Fruit fly (Drosophila melanogaster): ENCODE results near the gene CG34273.

Gene CG34273

dm6 chr3R:14470630-14471029, 46.2 kb upstream of the CG34273 start (continued):
- no peak for TF ChIP-seq CG6765 (GFP tag; optimal IDR thresholded peaks at IDR 0.05)
- TF ChIP-seq ssp (GFP tag; IDR thresholded peaks at IDR 0.05): no peak
- TF ChIP-seq ttk (GFP tag; IDR thresholded peaks at IDR 0.05): no peak
- TF ChIP-seq NfI (GFP tag; optimal IDR thresholded peaks at IDR 0.05): no peak
- 0 out of 3 replicates have a peak, but pooled peaks have one; percentile 27 for TF ChIP-seq H15 (GFP tag; IDR thresholded peaks at IDR 0.05)
- TF ChIP-seq CG11695 (GFP tag; IDR thresholded peaks at IDR 0.05): no peak
- TF ChIP-seq stc (GFP tag; IDR thresholded peaks at IDR 0.05): no peak
- TF ChIP-seq nau (GFP tag; optimal IDR thresholded peaks at IDR 0.05): no peak
- TF ChIP-seq Adf1 (GFP tag; IDR thresholded peaks at IDR 0.05): no peak
- TF ChIP-seq unc-4 (GFP tag; IDR thresholded peaks at IDR 0.05; ENCODE audit: partially characterized antibody): no peak
- peak; percentile 53 for TF ChIP-seq PHDP (tag; optimal IDR thresholded peaks at IDR 0.05)
- TF ChIP-seq bbx (GFP tag; IDR thresholded peaks at IDR 0.05; ENCODE audit: partially characterized antibody): no peak
- TF ChIP-seq CG30020 (tag; optimal IDR thresholded peaks at IDR 0.05): no peak
- no peak for TF ChIP-seq CG11696 (GFP tag; IDR thresholded peaks at IDR 0.05)
- no peak for TF ChIP-seq tup (GFP tag; optimal IDR thresholded peaks at IDR 0.05)
- TF ChIP-seq CG12299 (tag; optimal IDR thresholded peaks at IDR 0.05): no peak
- no peak for TF ChIP-seq cwo (GFP tag; optimal IDR thresholded peaks at IDR 0.05)
- no peak for TF ChIP-seq CG4730 (GFP tag; IDR thresholded peaks at IDR 0.05)
- peak; percentile 41 for TF ChIP-seq dmrt99B (tag; optimal IDR thresholded peaks at IDR 0.05)
- no peak for TF ChIP-seq CG11093 (GFP tag; IDR thresholded peaks at IDR 0.05)
- no peak for TF ChIP-seq CG9817 (tag; optimal IDR thresholded peaks at IDR 0.05)
- TF ChIP-seq toy (GFP tag; IDR thresholded peaks at IDR 0.05): no peak
- TF ChIP-seq CG8359 (GFP tag; optimal IDR thresholded peaks at IDR 0.05; ENCODE audit: borderline replicate concordance): no peak
- TF ChIP-seq ash1 (GFP tag; optimal IDR thresholded peaks at IDR 0.05): no peak
- TF ChIP-seq Ets65A (GFP tag): peak; percentile 80
- TF ChIP-seq CG13296 (GFP tag; optimal IDR thresholded peaks at IDR 0.05): no peak
- TF ChIP-seq CG8089 (GFP tag; optimal IDR thresholded peaks at IDR 0.05): no peak
- peak; percentile 1 for TF ChIP-seq slp2 (GFP tag; optimal IDR thresholded peaks at IDR 0.05)
- TF ChIP-seq CG10321 (GFP tag; IDR thresholded peaks at IDR 0.05): no peak
- TF ChIP-seq sqz (GFP tag; optimal IDR thresholded peaks at IDR 0.05): no peak
- no peak for TF ChIP-seq dm (GFP tag; optimal IDR thresholded peaks at IDR 0.05)
- peak in 1 of 2 experiments; percentile 36 for TF ChIP-seq dpn (GFP tag; optimal IDR thresholded peaks at IDR 0.05)
- TF ChIP-seq zfh2 (GFP tag; optimal IDR thresholded peaks at IDR 0.05): no peak
- TF ChIP-seq CG15696 (tag; optimal IDR thresholded peaks at IDR 0.05): peak; percentile 13
- no peak for TF ChIP-seq BEAF-32 (GFP tag; optimal IDR thresholded peaks at IDR 0.05)
- no peak for TF ChIP-seq MBD-R2 (GFP tag; IDR thresholded peaks at IDR 0.05)
- TF ChIP-seq CG11723 (GFP tag; optimal IDR thresholded peaks at IDR 0.05): no peak
- TF ChIP-seq CG33557 (GFP tag; optimal IDR thresholded peaks at IDR 0.05): peak; percentile 9
- TF ChIP-seq scrt (GFP tag; optimal IDR thresholded peaks at IDR 0.05): no peak
- TF ChIP-seq Ravus (GFP tag; IDR thresholded peaks at IDR 0.05): no peak
- TF ChIP-seq jumu (GFP tag; optimal IDR thresholded peaks at IDR 0.05): no peak
- TF ChIP-seq Bdp1 (GFP tag; optimal IDR thresholded peaks at IDR 0.05): no peak
- TF ChIP-seq pan (optimal IDR thresholded peaks at IDR 0.05): no peak
- TF ChIP-seq pan (GFP tag; optimal IDR thresholded peaks at IDR 0.05 in 1 of 2, IDR thresholded peaks at IDR 0.05 in 1 of 2): no peak
- TF ChIP-seq Usf (GFP tag; optimal IDR thresholded peaks at IDR 0.05): no peak
- peak; percentile 63 for TF ChIP-seq CG8388 (GFP tag; optimal IDR thresholded peaks at IDR 0.05)
- no peak for TF ChIP-seq Side (GFP tag; optimal IDR thresholded peaks at IDR 0.05)
- no peak for TF ChIP-seq Lim3 (GFP tag; IDR thresholded peaks at IDR 0.05)
- TF ChIP-seq nmo (GFP tag; optimal IDR thresholded peaks at IDR 0.05): peak; percentile 62
- no peak for TF ChIP-seq CG10147 (GFP tag; optimal IDR thresholded peaks at IDR 0.05)
- no peak for TF ChIP-seq CG13123 (GFP tag; optimal IDR thresholded peaks at IDR 0.05)
- peak; percentile 61 for TF ChIP-seq CG18262 (tag; optimal IDR thresholded peaks at IDR 0.05)
